Fruit fly (Drosophila melanogaster) whole organism, embryonic: Measurements from ENCODE around the gene H2.0.

Experiments used
- Awh ChIP-seq: fragments of 200-800 bp; sonication (Bioruptor generic); IDR thresholded peaks from 2 replicates; pipeline ENCODE4, ENCODE4 v1.3.6; 2022; ENCODE audit warnings: missing biosample characterization, missing genetic modification characterization
- Blimp-1 ChIP-seq: fragments of 200-800 bp; sonication (Bioruptor generic); optimal IDR thresholded peaks from 3 replicates; lab custom pipeline; 2018; ENCODE audit warnings: missing biosample characterization, missing genetic modification characterization, mild to moderate bottlenecking, moderate library complexity, missing genetic modification reagents
- C15 ChIP-seq: fragments of 200-800 bp; sonication (Bioruptor generic); IDR thresholded peaks from 3 replicates; pipeline ENCODE4 v1.3.6; 2022; ENCODE audit warnings: missing biosample characterization, missing genetic modification characterization
- CG10462 ChIP-seq: fragments of 200-800 bp; sonication (Bioruptor generic); optimal IDR thresholded peaks from 2 replicates; lab custom pipeline; 2016; ENCODE audit warnings: missing biosample characterization, missing genetic modification characterization
- CG11456 ChIP-seq: fragments of 200-800 bp; sonication (Bioruptor generic); IDR thresholded peaks from 3 replicates; pipeline ENCODE4 v1.3.6; 2022; ENCODE audit warnings: missing biosample characterization, missing genetic modification characterization
- CG12104 ChIP-seq: fragments of 200-800 bp; sonication (Bioruptor generic); optimal IDR thresholded peaks from 3 replicates; lab custom pipeline; 2016; ENCODE audit warnings: missing biosample characterization, missing genetic modification characterization
- CG12942 ChIP-seq: fragments of 200-800 bp; sonication (Bioruptor generic); optimal IDR thresholded peaks from 3 replicates; lab custom pipeline; 2016; ENCODE audit warnings: missing biosample characterization, missing genetic modification characterization
- CG14860 ChIP-seq: fragments of 200-800 bp; sonication (Bioruptor generic); IDR thresholded peaks from 3 replicates; pipeline ENCODE4 v1.3.6; 2022; ENCODE audit warnings: missing biosample characterization, missing genetic modification characterization; ENCODE audit not compliant: partially characterized antibody
- CG31388 ChIP-seq: fragments of 200-800 bp; sonication (Bioruptor generic); optimal IDR thresholded peaks from 2 replicates; lab custom pipeline; 2016; ENCODE audit warnings: missing biosample characterization, missing genetic modification characterization
- CG32767 ChIP-seq: fragments of 200-800 bp; sonication (Bioruptor generic); IDR thresholded peaks from 2 replicates; pipeline ENCODE4 v1.3.6; 2022; ENCODE audit warnings: missing biosample characterization, missing genetic modification characterization
- CG32772 ChIP-seq: fragments of 200-800 bp; sonication (Bioruptor generic); IDR thresholded peaks from 2 replicates; pipeline ENCODE4 v1.3.6; 2022; ENCODE audit warnings: missing biosample characterization, missing genetic modification characterization
- CG34376 ChIP-seq: fragments of 200-800 bp; sonication (Bioruptor generic); optimal IDR thresholded peaks from 2 replicates; lab custom pipeline; 2018; ENCODE audit warnings: missing biosample characterization, mild to moderate bottlenecking, missing genetic modification characterization
- CG4854 ChIP-seq: fragments of 200-800 bp; sonication (Bioruptor generic); optimal IDR thresholded peaks from 2 replicates; lab custom pipeline; 2016; ENCODE audit warnings: missing biosample characterization, missing genetic modification characterization, inconsistent platforms
- CG6175 ChIP-seq: fragments of 200-800 bp; sonication (Bioruptor generic); IDR thresholded peaks from 3 replicates; pipeline ENCODE4 v1.3.6; 2022; ENCODE audit warnings: missing biosample characterization, missing genetic modification characterization
- CG6254 ChIP-seq: fragments of 200-800 bp; sonication (Bioruptor generic); optimal IDR thresholded peaks from 3 replicates; lab custom pipeline; 2017; ENCODE audit warnings: mild to moderate bottlenecking, missing biosample characterization, missing genetic modification reagents, missing genetic modification characterization
- CG6791 ChIP-seq: fragments of 200-800 bp; sonication (Bioruptor generic); IDR thresholded peaks from 3 replicates; pipeline ENCODE4 v1.3.6; 2022; ENCODE audit warnings: missing biosample characterization, missing genetic modification characterization; ENCODE audit not compliant: partially characterized antibody
- CG9437 ChIP-seq: fragments of 200-800 bp; sonication (Bioruptor generic); optimal IDR thresholded peaks from 2 replicates; lab custom pipeline; 2018; ENCODE audit warnings: missing biosample characterization, mild to moderate bottlenecking, missing genetic modification characterization
- CG9609 ChIP-seq: fragments of 200-800 bp; sonication (Bioruptor generic); optimal IDR thresholded peaks from 3 replicates; lab custom pipeline; 2016; ENCODE audit warnings: missing biosample characterization, missing genetic modification characterization
- ERR ChIP-seq: fragments of 200-800 bp; sonication (Bioruptor generic); optimal IDR thresholded peaks from 2 replicates; lab custom pipeline; 2016; ENCODE audit warnings: missing biosample characterization, missing genetic modification characterization
- Ets97D ChIP-seq: fragments of 200-800 bp; sonication (Bioruptor generic); optimal IDR thresholded peaks from 3 replicates; lab custom pipeline; 2016; ENCODE audit warnings: missing biosample characterization, missing genetic modification characterization
- Fer1 ChIP-seq: fragments of 200-800 bp; sonication (Bioruptor generic); optimal IDR thresholded peaks from 2 replicates; lab custom pipeline; 2017; ENCODE audit warnings: missing biosample characterization, mild to moderate bottlenecking, missing genetic modification characterization
- HLH4C ChIP-seq: fragments of 200-800 bp; sonication (Bioruptor generic); IDR thresholded peaks from 3 replicates; pipeline ENCODE4 v1.3.6; 2022; ENCODE audit warnings: missing biosample characterization, missing genetic modification characterization; ENCODE audit not compliant: partially characterized antibody
- Hey ChIP-seq: fragments of 200-800 bp; sonication (Bioruptor generic); optimal IDR thresholded peaks from 3 replicates; lab custom pipeline; 2018; ENCODE audit warnings: missing biosample characterization, mild to moderate bottlenecking, missing genetic modification characterization
- NK7.1 ChIP-seq: fragments of 200-800 bp; sonication (Bioruptor generic); optimal IDR thresholded peaks from 3 replicates; lab custom pipeline; 2016; ENCODE audit warnings: missing biosample characterization, missing genetic modification characterization
- Nf-YB ChIP-seq: fragments of 200-800 bp; sonication (Bioruptor generic); optimal IDR thresholded peaks from 3 replicates; lab custom pipeline; 2019; ENCODE audit warnings: missing biosample characterization, mild to moderate bottlenecking, missing genetic modification characterization, moderate library complexity
- Nf-YC ChIP-seq: fragments of 200-800 bp; optimal IDR thresholded peaks from 3 replicates; lab custom pipeline; 2019; ENCODE audit warnings: missing biosample characterization, mild to moderate bottlenecking, missing genetic modification characterization, moderate library complexity
- Oaz ChIP-seq: fragments of 200-800 bp; sonication (Bioruptor generic); IDR thresholded peaks from 2 replicates; pipeline ENCODE4 v1.3.6; 2022; ENCODE audit warnings: missing biosample characterization, missing genetic modification characterization
- Oli ChIP-seq: fragments of 200-800 bp; sonication (Bioruptor generic); optimal IDR thresholded peaks from 2 replicates; lab custom pipeline; 2018; ENCODE audit warnings: missing biosample characterization, mild to moderate bottlenecking, missing genetic modification characterization, moderate library complexity
- Optix ChIP-seq: fragments of 200-800 bp; sonication (Bioruptor generic); IDR thresholded peaks from 3 replicates; pipeline ENCODE4 v1.3.6; 2022; ENCODE audit warnings: missing biosample characterization, missing genetic modification characterization
- Ravus ChIP-seq: fragments of 200-800 bp; sonication (Bioruptor generic); IDR thresholded peaks from 2 replicates; pipeline ENCODE4 v1.3.6; 2022; ENCODE audit warnings: missing biosample characterization, missing genetic modification characterization
- Sox102F ChIP-seq: fragments of 200-800 bp; sonication (Bioruptor generic); optimal IDR thresholded peaks from 2 replicates; lab custom pipeline; 2018; ENCODE audit warnings: missing biosample characterization, mild to moderate bottlenecking, missing genetic modification characterization, moderate library complexity
- YL-1 ChIP-seq: fragments of 200-800 bp; sonication (Bioruptor generic); optimal IDR thresholded peaks from 3 replicates; lab custom pipeline; 2017; ENCODE audit warnings: missing biosample characterization, mild to moderate bottlenecking, missing genetic modification characterization
- ab ChIP-seq: fragments of 200-800 bp; sonication (Bioruptor generic); optimal IDR thresholded peaks from 2 replicates; lab custom pipeline; 2016; ENCODE audit warnings: missing biosample characterization, missing genetic modification characterization
- amos ChIP-seq: fragments of 200-800 bp; sonication (Bioruptor generic); IDR thresholded peaks from 2 replicates; pipeline ENCODE4 v1.3.6; 2022; ENCODE audit warnings: missing biosample characterization, missing genetic modification characterization; ENCODE audit not compliant: partially characterized antibody
- aop ChIP-seq: fragments of 200-800 bp; sonication (Bioruptor generic); IDR thresholded peaks from 2 replicates; pipeline ENCODE4 v1.3.6; 2022; ENCODE audit warnings: missing biosample characterization, missing genetic modification characterization
- ara ChIP-seq: fragments of 200-800 bp; sonication (Bioruptor generic); IDR thresholded peaks from 2 replicates; pipeline ENCODE4 v1.3.6; 2022; ENCODE audit warnings: missing biosample characterization, missing genetic modification characterization
- chif ChIP-seq, 2 experiments: fragments of 200-800 bp; sonication (Bioruptor generic); optimal IDR thresholded peaks; 3 replicates each; lab custom pipeline; 2016; ENCODE audit warnings: missing biosample characterization in 2 of 2, missing genetic modification characterization in 2 of 2
- dan ChIP-seq: fragments of 200-800 bp; sonication (Bioruptor generic); IDR thresholded peaks from 2 replicates; pipeline ENCODE4 v1.3.6; 2022; ENCODE audit warnings: missing biosample characterization, missing genetic modification characterization
- en ChIP-seq: fragments of 200-800 bp; sonication (Bioruptor generic); optimal IDR thresholded peaks from 2 replicates; lab custom pipeline; 2016; ENCODE audit warnings: missing biosample characterization, missing genetic modification characterization
- gsb-n ChIP-seq: fragments of 200-800 bp; sonication (Bioruptor generic); optimal IDR thresholded peaks from 3 replicates; lab custom pipeline; 2018; ENCODE audit warnings: missing biosample characterization, mild to moderate bottlenecking, missing genetic modification characterization
- ham ChIP-seq: fragments of 200-800 bp; sonication (Bioruptor generic); IDR thresholded peaks from 2 replicates; pipeline ENCODE4 v1.3.6; 2022; ENCODE audit warnings: missing biosample characterization, missing genetic modification characterization
- inv ChIP-seq: fragments of 200-800 bp; sonication (Bioruptor generic); IDR thresholded peaks from 2 replicates; pipeline ENCODE4 v1.3.6; 2022; ENCODE audit warnings: missing biosample characterization, missing genetic modification characterization; ENCODE audit not compliant: partially characterized antibody
- ken ChIP-seq: fragments of 200-800 bp; sonication (Bioruptor generic); IDR thresholded peaks from 3 replicates; pipeline ENCODE4 v1.3.6; 2022; ENCODE audit warnings: missing biosample characterization, missing genetic modification characterization
- lbe ChIP-seq: fragments of 200-800 bp; sonication (Bioruptor generic); optimal IDR thresholded peaks from 2 replicates; lab custom pipeline; 2016; ENCODE audit warnings: missing biosample characterization, mild to moderate bottlenecking, missing genetic modification characterization
- pum ChIP-seq: fragments of 200-800 bp; sonication (Bioruptor generic); optimal IDR thresholded peaks from 2 replicates; lab custom pipeline; 2016; ENCODE audit warnings: missing biosample characterization, missing genetic modification characterization
- repo ChIP-seq: fragments of 200-800 bp; sonication (Bioruptor generic); optimal IDR thresholded peaks from 2 replicates; lab custom pipeline; 2016; ENCODE audit warnings: missing biosample characterization, missing genetic modification characterization
- sc ChIP-seq, 3 experiments: fragments of >200 bp in 2 of 3; fragments of 200-800 bp in 1 of 3; sonication (Bioruptor generic) in 1 of 3; optimal IDR thresholded peaks; 2 replicates in 2 of 3; 3 replicates in 1 of 3; lab custom pipeline; 2017; ENCODE audit warnings: mild to moderate bottlenecking in 1 of 3, missing biosample characterization in 1 of 3, missing genetic modification characterization in 1 of 3, missing genetic modification reagents in 1 of 3
- shn ChIP-seq: fragments of 200-800 bp; sonication (Bioruptor generic); optimal IDR thresholded peaks from 3 replicates; lab custom pipeline; 2016; ENCODE audit warnings: missing biosample characterization, missing genetic modification characterization
- sim ChIP-seq: fragments of 200-800 bp; sonication (Bioruptor generic); IDR thresholded peaks from 2 replicates; pipeline ENCODE4 v1.3.6; 2022; ENCODE audit warnings: missing biosample characterization, missing genetic modification characterization
- tin ChIP-seq: fragments of 200-800 bp; sonication (Bioruptor generic); optimal IDR thresholded peaks from 3 replicates; lab custom pipeline; 2016; ENCODE audit warnings: missing biosample characterization, missing genetic modification characterization
- usp ChIP-seq: fragments of >200 bp; optimal IDR thresholded peaks from 2 replicates; lab custom pipeline; 2017; ENCODE audit warnings: missing biosample characterization, missing genetic modification characterization

The H2.0 gene

dm6 chr2L:5974122-5974521 lies 45.1 kb downstream of the H2.0 start (continued):
- no peak for TF ChIP-seq sc (optimal IDR thresholded peaks at IDR 0.05; lab: Kevin White, UChicago)
- TF ChIP-seq sc (GFP tag; optimal IDR thresholded peaks at IDR 0.05; lab: Kevin White, UChicago) = peak; percentile 55
- no peak for TF ChIP-seq ab (GFP tag; lab: Kevin White, UChicago)
- no peak for TF ChIP-seq sim (GFP tag; lab: Robert Waterston, UW)
- TF ChIP-seq repo (GFP tag; lab: Kevin White, UChicago) = no peak
- no peak for TF ChIP-seq Ravus (GFP tag; lab: Robert Waterston, UW)
- peak; percentile 42 for TF ChIP-seq CG6254
- TF ChIP-seq CG11456 (GFP tag; lab: Robert Waterston, UW) = no peak
- TF ChIP-seq chif (GFP tag; optimal IDR thresholded peaks at IDR 0.05; lab: Kevin White, UChicago) = no peak
- TF ChIP-seq CG10462 (GFP tag; lab: Kevin White, UChicago) = no peak
- no peak for TF ChIP-seq Oaz
- TF ChIP-seq inv (GFP tag; lab: Robert Waterston, UW) = no peak
- TF ChIP-seq lbe (GFP tag; lab: Kevin White, UChicago) = no peak
- TF ChIP-seq CG9437 (GFP tag; lab: Kevin White, UChicago) = no peak
- peak; percentile 59; the same call in 1 of the 3 replicates for TF ChIP-seq CG6175
- no peak for TF ChIP-seq usp (GFP tag; lab: Kevin White, UChicago)
- peak; percentile 56 for TF ChIP-seq Blimp-1 (GFP tag; lab: Kevin White, UChicago)
- peak; percentile 36 for TF ChIP-seq YL-1 (GFP tag; lab: Kevin White, UChicago)
- peak; percentile 40 for TF ChIP-seq Sox102F (GFP tag; lab: Kevin White, UChicago)
- TF ChIP-seq CG14860 = no peak
- peak; percentile 13 for TF ChIP-seq Nf-YC (tag; lab: Kevin White, UChicago)
- TF ChIP-seq gsb-n (tag; lab: Kevin White, UChicago) = peak; percentile 57
- TF ChIP-seq dan (GFP tag; lab: Robert Waterston, UW) = no peak
- peak; percentile 27 for TF ChIP-seq CG4854 (GFP tag; lab: Kevin White, UChicago)
- no peak for TF ChIP-seq en
- TF ChIP-seq Nf-YB (GFP tag; lab: Kevin White, UChicago) = peak; percentile 31
- 0 out of 3 replicates have a peak, but pooled peaks have one; percentile 22 for TF ChIP-seq Optix (GFP tag; lab: Robert Waterston, UW)
- peak; percentile 62 for TF ChIP-seq Hey (tag; lab: Kevin White, UChicago)
- no peak for TF ChIP-seq ken (GFP tag; lab: Robert Waterston, UW)
- TF ChIP-seq pum (GFP tag; lab: Kevin White, UChicago) = no peak
- TF ChIP-seq ara = peak; percentile 39; the same call in 1 of the 2 replicates
- TF ChIP-seq C15 (GFP tag; lab: Robert Waterston, UW) = no peak
- TF ChIP-seq CG12942 (GFP tag; lab: Kevin White, UChicago) = peak; percentile 28
- no peak for TF ChIP-seq amos (GFP tag; lab: Robert Waterston, UW)
- peak; percentile 45 for TF ChIP-seq CG34376 (GFP tag; lab: Kevin White, UChicago)
- TF ChIP-seq tin (GFP tag; lab: Kevin White, UChicago) = no peak
- TF ChIP-seq Fer1 (GFP tag; lab: Kevin White, UChicago) = peak; percentile 77
- no peak for TF ChIP-seq ERR
- TF ChIP-seq CG6791 (GFP tag; lab: Robert Waterston, UW) = no peak
- TF ChIP-seq Awh (GFP tag; lab: Robert Waterston, UW) = peak; percentile 76; the same call in 1 of the 2 replicates
- peak; percentile 9 for TF ChIP-seq NK7.1 (GFP tag; lab: Kevin White, UChicago)
- no peak for TF ChIP-seq CG32772
- peak; percentile 33 for TF ChIP-seq CG12104 (GFP tag; lab: Kevin White, UChicago)
- TF ChIP-seq Oli (tag; lab: Kevin White, UChicago) = no peak
- no peak for TF ChIP-seq HLH4C
- no peak for TF ChIP-seq Ets97D (GFP tag; lab: Kevin White, UChicago)
- no peak for TF ChIP-seq aop (GFP tag; lab: Robert Waterston, UW)
- no peak for TF ChIP-seq shn
- no peak for TF ChIP-seq CG9609
- TF ChIP-seq ham (GFP tag; lab: Robert Waterston, UW) = no peak
- TF ChIP-seq CG32767 = peak; percentile 48; the same call in 1 of the 2 replicates
- no peak for TF ChIP-seq CG31388
